Fruit fly (Drosophila melanogaster): Measurements from ENCODE around the gene Rubicon.

The Rubicon gene

DNA sequence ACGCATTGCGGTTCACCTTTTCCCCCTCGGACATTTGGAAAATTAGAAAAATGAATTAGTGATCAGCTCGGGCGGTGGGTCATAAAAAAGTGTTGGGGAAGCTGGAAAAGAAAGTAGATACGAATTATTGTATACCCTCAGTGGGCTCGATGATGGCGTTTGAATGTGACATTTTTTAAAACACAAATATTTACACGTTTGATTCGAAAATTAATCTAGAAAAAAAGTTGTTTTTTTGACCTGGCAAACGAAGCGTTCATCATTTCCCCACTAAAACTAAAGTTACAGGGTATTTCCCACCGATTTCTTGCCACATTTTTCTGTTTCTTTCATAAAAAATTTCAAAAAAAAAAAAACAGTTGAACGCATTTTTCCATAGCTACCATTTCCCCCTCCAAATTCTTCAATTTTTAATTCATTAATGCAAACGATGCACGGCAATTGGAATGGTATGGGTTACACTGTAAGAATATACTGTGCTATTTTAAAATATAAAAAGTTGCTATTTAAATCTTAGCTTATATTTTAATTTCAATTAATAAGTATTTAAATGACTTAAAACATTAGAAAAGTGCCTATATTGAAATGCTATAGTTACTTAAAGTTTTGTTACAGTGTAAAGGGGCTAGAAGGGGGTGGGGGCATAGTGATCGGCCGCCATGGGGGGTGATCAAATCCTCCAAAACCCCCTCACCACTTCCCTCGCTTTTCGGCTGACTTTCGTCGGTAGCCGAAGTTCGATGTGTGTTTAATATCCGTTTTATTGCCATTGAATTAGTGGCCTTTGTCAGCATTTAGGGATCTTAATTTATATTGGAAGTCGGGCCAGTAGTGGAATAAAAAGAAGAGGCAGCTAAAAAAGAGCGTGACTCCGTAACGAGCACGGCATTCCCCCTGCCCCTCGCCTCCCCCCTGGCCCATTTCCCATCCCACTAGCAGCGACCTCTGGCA is 5.2 kb upstream of the Rubicon start (continued):
- TF ChIP-seq tgo (GFP tag; IDR thresholded peaks at IDR 0.05) (peak; percentile 40; the same call in 2 of the 3 replicates), CG2129 (GFP tag; IDR thresholded peaks at IDR 0.05; ENCODE audit: partially characterized antibody) (no peak), exex (tag; optimal IDR thresholded peaks at IDR 0.05) (no peak), Myb (GFP tag; optimal IDR thresholded peaks at IDR 0.05) (no peak), Camta (GFP tag; optimal IDR thresholded peaks at IDR 0.05) (peak; percentile 10), danr (GFP tag; IDR thresholded peaks at IDR 0.05) (peak; percentile 20; the same call in 1 of the 2 replicates), CG13123 (GFP tag; optimal IDR thresholded peaks at IDR 0.05) (no peak), odd (GFP tag; optimal IDR thresholded peaks at IDR 0.05) (no peak), CG11723 (GFP tag; optimal IDR thresholded peaks at IDR 0.05) (no peak), Sox102F (GFP tag; optimal IDR thresholded peaks at IDR 0.05) (peak; percentile 59), CG7745 (tag; optimal IDR thresholded peaks at IDR 0.05) (no peak), D19B (GFP tag; optimal IDR thresholded peaks at IDR 0.05) (peak; percentile 15), Lim3 (GFP tag; IDR thresholded peaks at IDR 0.05) (no peak), unc-4 (GFP tag; IDR thresholded peaks at IDR 0.05; ENCODE audit: partially characterized antibody) (no peak), zfh1 (GFP tag; IDR thresholded peaks at IDR 0.05) (peak; percentile 90), hth (optimal IDR thresholded peaks at IDR 0.05) (no peak), Nf-YA (GFP tag; IDR thresholded peaks at IDR 0.05) (no peak), CG17568 (GFP tag; optimal IDR thresholded peaks at IDR 0.05) (no peak), Ssrp (tag; optimal IDR thresholded peaks at IDR 0.05) (peak; percentile 30), kah (GFP tag; optimal IDR thresholded peaks at IDR 0.05) (no peak), zen2 (GFP tag; IDR thresholded peaks at IDR 0.05; ENCODE audit: partially characterized antibody) (no peak), NFAT (GFP tag; IDR thresholded peaks at IDR 0.05) (no peak), sob (GFP tag; IDR thresholded peaks at IDR 0.05) (peak; percentile 42; the same call in 1 of the 2 replicates), CG9817 (tag; optimal IDR thresholded peaks at IDR 0.05) (no peak), Atf3 (GFP tag; optimal IDR thresholded peaks at IDR 0.05) (peak; percentile 19), ro (GFP tag; IDR thresholded peaks at IDR 0.05) (peak; percentile 21; the same call in 1 of the 2 replicates), insv (GFP tag; optimal IDR thresholded peaks at IDR 0.05) (no peak), Gsc (GFP tag; IDR thresholded peaks at IDR 0.05) (peak; percentile 43; the same call in 1 of the 2 replicates), CG12219 (GFP tag; optimal IDR thresholded peaks at IDR 0.05) (no peak), NK7.1 (GFP tag; optimal IDR thresholded peaks at IDR 0.05) (no peak), CG6175 (GFP tag; IDR thresholded peaks at IDR 0.05) (no peak), sqz (GFP tag; optimal IDR thresholded peaks at IDR 0.05) (peak; percentile 69), shn (GFP tag; optimal IDR thresholded peaks at IDR 0.05) (no peak), chinmo (GFP tag; IDR thresholded peaks at IDR 0.05; ENCODE audit: partially characterized antibody) (no peak), chn (GFP tag; optimal IDR thresholded peaks at IDR 0.05) (peak; percentile 64), ewg (GFP tag; optimal IDR thresholded peaks at IDR 0.05) (peak; percentile 35), fu2 (GFP tag; optimal IDR thresholded peaks at IDR 0.05) (no peak), CG6683 (GFP tag; optimal IDR thresholded peaks at IDR 0.05) (no peak), D (optimal IDR thresholded peaks at IDR 0.05) (no peak), D (GFP tag; optimal IDR thresholded peaks at IDR 0.05) (peak; percentile 45), CG12942 (GFP tag; optimal IDR thresholded peaks at IDR 0.05) (no peak), slbo (GFP tag; IDR thresholded peaks at IDR 0.05) (no peak), Pdp1 (GFP tag; optimal IDR thresholded peaks at IDR 0.05) (peak in 1 of 2 experiments; percentile 29), CG9215 (GFP tag; IDR thresholded peaks at IDR 0.05) (no peak), cg (GFP tag; optimal IDR thresholded peaks at IDR 0.05) (no peak), CG2202 (tag; optimal IDR thresholded peaks at IDR 0.05) (no peak), CG6854 (GFP tag; optimal IDR thresholded peaks at IDR 0.05) (no peak), gce (GFP tag; IDR thresholded peaks at IDR 0.05) (peak; percentile 48; the same call in 1 of the 3 replicates), CG1233 (GFP tag; optimal IDR thresholded peaks at IDR 0.05) (no peak)
